Worm (Caenorhabditis elegans): ENCODE data around the gene pgl-1.

pgl-1 gene

ce11 chrIV:6954682-6955081 is 22.4 kb downstream of the pgl-1 start (continued):
- TF ChIP-seq nhr-76 (tag; optimal IDR thresholded peaks at IDR 0.05) = no peak
- TF ChIP-seq snpc-4 (tag; optimal IDR thresholded peaks at IDR 0.05) = no peak
- no peak for TF ChIP-seq hpl-2 (GFP tag; optimal IDR thresholded peaks at IDR 0.05)
- no peak for TF ChIP-seq sup-37 (GFP tag; optimal IDR thresholded peaks at IDR 0.05)
- no peak for TF ChIP-seq vab-15 (tag; optimal IDR thresholded peaks at IDR 0.05)
- TF ChIP-seq blmp-1 (tag; optimal IDR thresholded peaks at IDR 0.05) = no peak
- TF ChIP-seq nhr-84 (tag; optimal IDR thresholded peaks at IDR 0.05) = no peak
- TF ChIP-seq alr-1 (tag; optimal IDR thresholded peaks at IDR 0.05; ENCODE audit: borderline replicate concordance) = no peak
- peak in 1 of 2 experiments; percentile 43 for TF ChIP-seq efl-1 (optimal IDR thresholded peaks at IDR 0.05)
- TF ChIP-seq efl-1 (GFP tag; optimal IDR thresholded peaks at IDR 0.05 in 1 of 2) = peak in 1 of 2 experiments; percentile 41
- no peak for TF ChIP-seq tlp-1 (tag; optimal IDR thresholded peaks at IDR 0.05)
- TF ChIP-seq ets-5 (GFP tag; IDR thresholded peaks at IDR 0.05) = no peak

ce11 chrIV:6951259-6951658 is 25.9 kb downstream of the pgl-1 start:
- peak; percentile 69 for TF ChIP-seq dsc-1 (tag; optimal IDR thresholded peaks at IDR 0.05)
- no peak for TF ChIP-seq egl-13 (tag; optimal IDR thresholded peaks at IDR 0.05)
- TF ChIP-seq pax-3 (tag; optimal IDR thresholded peaks at IDR 0.05) = no peak
- TF ChIP-seq aha-1 (tag; optimal IDR thresholded peaks at IDR 0.05) = no peak
- no peak for TF ChIP-seq nhr-71 (tag; optimal IDR thresholded peaks at IDR 0.05)
- no peak for TF ChIP-seq efl-1 (optimal IDR thresholded peaks at IDR 0.05)
- peak in 1 of 2 experiments; percentile 70 for TF ChIP-seq efl-1 (GFP tag; optimal IDR thresholded peaks at IDR 0.05 in 1 of 2)
- TF ChIP-seq sox-4 (tag; optimal IDR thresholded peaks at IDR 0.05) = peak; percentile 34
- TF ChIP-seq fkh-8 (tag; optimal IDR thresholded peaks at IDR 0.05) = peak; percentile 49
- TF ChIP-seq lin-14 (GFP tag; optimal IDR thresholded peaks at IDR 0.05) = no peak

- TF ChIP-seq ceh-63 (GFP tag; optimal IDR thresholded peaks at IDR 0.05) (no peak), unc-30 (tag; optimal IDR thresholded peaks at IDR 0.05) (no peak), grh-1 (GFP tag; IDR thresholded peaks at IDR 0.05) (no peak), pag-3 (tag; optimal IDR thresholded peaks at IDR 0.05; ENCODE audit: borderline replicate concordance, insufficient read depth) (no peak), ama-1 (optimal IDR thresholded peaks at IDR 0.05) (no peak), unc-86 (tag; optimal IDR thresholded peaks at IDR 0.05) (no peak), lin-39 (tag; optimal IDR thresholded peaks at IDR 0.05) (no peak), skn-1 (tag; optimal IDR thresholded peaks at IDR 0.05) (no peak), nhr-237 (tag; optimal IDR thresholded peaks at IDR 0.05) (no peak), nhr-71 (tag; optimal IDR thresholded peaks at IDR 0.05) (peak; percentile 60), fkh-8 (tag; optimal IDR thresholded peaks at IDR 0.05) (no peak), egl-13 (tag; optimal IDR thresholded peaks at IDR 0.05) (no peak), dpl-1 (GFP tag; optimal IDR thresholded peaks at IDR 0.05) (peak in 1 of 3 experiments; percentile 33), lsy-2 (tag; optimal IDR thresholded peaks at IDR 0.05) (peak in 1 of 2 experiments; percentile 15), vab-15 (tag; optimal IDR thresholded peaks at IDR 0.05) (no peak), lin-14 (GFP tag; optimal IDR thresholded peaks at IDR 0.05) (peak; percentile 54), lin-35 (GFP tag; optimal IDR thresholded peaks at IDR 0.05) (peak in 1 of 2 experiments; percentile 4), irx-1 (tag; optimal IDR thresholded peaks at IDR 0.05) (no peak), sptf-1 (tag; optimal IDR thresholded peaks at IDR 0.05) (no peak), C16A3.4 (tag; optimal IDR thresholded peaks at IDR 0.05) (no peak), rnt-1 (tag; optimal IDR thresholded peaks at IDR 0.05) (no peak), efl-1 (optimal IDR thresholded peaks at IDR 0.05) (no peak), efl-1 (GFP tag; optimal IDR thresholded peaks at IDR 0.05 in 1 of 2) (peak in 1 of 2 experiments; percentile 10), zip-4 (GFP tag; optimal IDR thresholded peaks at IDR 0.05) (no peak), alr-1 (tag; optimal IDR thresholded peaks at IDR 0.05; ENCODE audit: borderline replicate concordance) (no peak), nhr-19 (GFP tag; conservative IDR thresholded peaks at IDR 0.05) (no peak), zag-1 (tag; optimal IDR thresholded peaks at IDR 0.05) (no peak), snu-23 (GFP tag; optimal IDR thresholded peaks at IDR 0.05) (peak; percentile 23), nhr-28 (tag; optimal IDR thresholded peaks at IDR 0.05) (no peak), egl-27 (tag; optimal IDR thresholded peaks at IDR 0.05) (no peak), sox-4 (tag; optimal IDR thresholded peaks at IDR 0.05) (no peak), ces-1 (GFP tag; optimal IDR thresholded peaks at IDR 0.05) (no peak), hlh-4 (tag; optimal IDR thresholded peaks at IDR 0.05) (no peak), hlh-17 (GFP tag; optimal IDR thresholded peaks at IDR 0.05; ENCODE audit: borderline replicate concordance) (no peak), jun-1 (tag; optimal IDR thresholded peaks at IDR 0.05) (no peak), aha-1 (tag; optimal IDR thresholded peaks at IDR 0.05) (no peak), xbp-1 (tag; optimal IDR thresholded peaks at IDR 0.05) (no peak), ceh-8 (GFP tag; optimal IDR thresholded peaks at IDR 0.05) (no peak)
Measured at ce11 chrIV:6946832-6947231, 30.3 kb downstream of the pgl-1 start.

Measured in whole organism, L1 larva.